Fruit fly (Drosophila melanogaster): ENCODE data around the gene Dus2.

Dus2 gene

DNA sequence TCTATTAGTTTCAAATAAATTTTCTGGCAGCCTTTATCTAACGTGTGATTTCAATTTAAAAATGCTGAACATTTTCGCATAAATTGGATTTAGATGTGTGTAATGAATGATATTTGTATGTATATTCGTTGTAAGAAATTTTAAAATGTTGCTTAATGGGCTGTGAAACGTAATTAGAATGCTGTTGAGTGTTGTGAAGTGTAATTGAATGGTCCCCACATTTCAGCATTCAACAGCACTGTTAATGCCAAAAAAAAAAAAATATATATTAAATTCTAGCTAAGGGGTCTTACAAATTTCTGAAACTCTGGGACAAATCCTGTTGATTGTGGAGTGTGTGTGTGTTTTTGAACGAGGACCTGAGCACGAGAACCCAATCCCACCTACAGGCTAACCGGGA lies 27.4 kb downstream of the Dus2 start:
- TF ChIP-seq CG12299 (tag; optimal IDR thresholded peaks at IDR 0.05) = no peak
- TF ChIP-seq HLH54F (GFP tag; optimal IDR thresholded peaks at IDR 0.05) = no peak
- TF ChIP-seq stwl (tag; optimal IDR thresholded peaks at IDR 0.05) = peak; percentile 97
- TF ChIP-seq bcd (GFP tag; optimal IDR thresholded peaks at IDR 0.05) = no peak
- TF ChIP-seq Sox100B (GFP tag; optimal IDR thresholded peaks at IDR 0.05) = no peak
- no peak for TF ChIP-seq Xbp1 (GFP tag; optimal IDR thresholded peaks at IDR 0.05)
- TF ChIP-seq CG3726 (GFP tag; IDR thresholded peaks at IDR 0.05) = no peak
- TF ChIP-seq sim (GFP tag; IDR thresholded peaks at IDR 0.05) = no peak
- TF ChIP-seq ac (GFP tag; optimal IDR thresholded peaks at IDR 0.05) = no peak
- TF ChIP-seq CG10267 (tag; optimal IDR thresholded peaks at IDR 0.05) = peak; percentile 61
- no peak for TF ChIP-seq stc (GFP tag; IDR thresholded peaks at IDR 0.05)
- TF ChIP-seq pita (GFP tag; optimal IDR thresholded peaks at IDR 0.05) = no peak
- no peak for TF ChIP-seq Bdp1 (GFP tag; optimal IDR thresholded peaks at IDR 0.05)
- TF ChIP-seq CG2116 (GFP tag; optimal IDR thresholded peaks at IDR 0.05) = no peak
- TF ChIP-seq sens (GFP tag) = peak; percentile 30
- no peak for TF ChIP-seq fd96Cb (tag; optimal IDR thresholded peaks at IDR 0.05)
- no peak for TF ChIP-seq CG8290 (GFP tag; optimal IDR thresholded peaks at IDR 0.05)
- no peak for TF ChIP-seq CG8290 (tag; optimal IDR thresholded peaks at IDR 0.05)
- no peak for TF ChIP-seq ato (GFP tag; IDR thresholded peaks at IDR 0.05; ENCODE audit: partially characterized antibody)
- TF ChIP-seq disco-r (GFP tag; optimal IDR thresholded peaks at IDR 0.05) = no peak
- TF ChIP-seq pzg (GFP tag; optimal IDR thresholded peaks at IDR 0.05) = no peak

DNA sequence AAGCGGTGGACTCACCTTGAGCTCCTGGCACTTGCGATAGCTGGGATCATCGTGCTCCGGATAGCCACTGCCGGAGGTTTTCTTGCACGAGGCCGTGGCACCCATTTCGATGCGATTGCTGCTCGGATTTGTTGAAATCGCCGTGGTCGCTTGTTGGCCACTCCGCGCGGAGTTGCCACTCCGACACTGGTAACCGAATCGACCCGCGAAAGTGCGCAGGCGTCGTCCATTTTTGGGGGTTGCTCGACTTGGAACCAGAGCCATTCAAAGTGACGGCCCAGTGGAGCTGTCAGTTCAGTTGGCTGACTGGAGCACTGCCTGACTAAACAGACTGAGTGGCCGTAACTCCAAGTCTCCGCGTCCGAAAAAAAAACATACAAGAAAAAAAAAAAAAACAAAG lies 28.3 kb downstream of the Dus2 start, which contains the start of the genes CG13404 and na:
Gene CG13404, minus strand, starts transcription at position 176 of the 400 bp plus-strand sequence.
Gene na, plus strand, starts transcription at position 293 of the 400 bp plus-strand sequence.
- TF ChIP-seq sqz (GFP tag; optimal IDR thresholded peaks at IDR 0.05) = peak; percentile 2
- TF ChIP-seq pzg (GFP tag; optimal IDR thresholded peaks at IDR 0.05) = peak; percentile 23
- TF ChIP-seq sug (tag; optimal IDR thresholded peaks at IDR 0.05) = no peak
- no peak for TF ChIP-seq ato (GFP tag; IDR thresholded peaks at IDR 0.05; ENCODE audit: partially characterized antibody)
- TF ChIP-seq Med (GFP tag) = peak; percentile 7
- 0 out of 2 replicates have a peak, but pooled peaks have one; percentile 6 for TF ChIP-seq Dref (GFP tag; IDR thresholded peaks at IDR 0.05)
- TF ChIP-seq jigr1 (GFP tag; IDR thresholded peaks at IDR 0.05) = no peak
- TF ChIP-seq Opbp (GFP tag; IDR thresholded peaks at IDR 0.05; ENCODE audit: partially characterized antibody) = no peak
- no peak for TF ChIP-seq phol (tag; optimal IDR thresholded peaks at IDR 0.05)
- TF ChIP-seq ewg (GFP tag; optimal IDR thresholded peaks at IDR 0.05) = peak; percentile 94
- TF ChIP-seq onecut (GFP tag; IDR thresholded peaks at IDR 0.05) = peak; percentile 81
- TF ChIP-seq pan (optimal IDR thresholded peaks at IDR 0.05) = no peak
- TF ChIP-seq pan (GFP tag; optimal IDR thresholded peaks at IDR 0.05 in 1 of 2, IDR thresholded peaks at IDR 0.05 in 1 of 2) = no peak
- TF ChIP-seq CG2129 (GFP tag; IDR thresholded peaks at IDR 0.05; ENCODE audit: partially characterized antibody) = no peak
- TF ChIP-seq CG32767 (GFP tag; IDR thresholded peaks at IDR 0.05) = no peak
- TF ChIP-seq seq (GFP tag; IDR thresholded peaks at IDR 0.05) = 0 out of 2 replicates have a peak, but pooled peaks have one; percentile 18
- no peak for TF ChIP-seq Meics (GFP tag; optimal IDR thresholded peaks at IDR 0.05)
- TF ChIP-seq CG9215 (GFP tag; IDR thresholded peaks at IDR 0.05) = no peak
- peak; percentile 95 for TF ChIP-seq CG15514 (GFP tag; optimal IDR thresholded peaks at IDR 0.05)
- no peak for TF ChIP-seq Nf-YC (tag; optimal IDR thresholded peaks at IDR 0.05)
- no peak for TF ChIP-seq hkb (optimal IDR thresholded peaks at IDR 0.05)
- TF ChIP-seq hkb (GFP tag; IDR thresholded peaks at IDR 0.05) = no peak
- TF ChIP-seq pfk (GFP tag; optimal IDR thresholded peaks at IDR 0.05) = no peak
- no peak for TF ChIP-seq CG2889 (GFP tag; IDR thresholded peaks at IDR 0.05)
- TF ChIP-seq Ets65A (GFP tag) = peak; percentile 27
- no peak for TF ChIP-seq Pdp1 (GFP tag; optimal IDR thresholded peaks at IDR 0.05)
- TF ChIP-seq Dp (GFP tag; optimal IDR thresholded peaks at IDR 0.05) = no peak
- TF ChIP-seq CG12071 (GFP tag; optimal IDR thresholded peaks at IDR 0.05) = no peak

Measured in whole organism, embryonic.